Worm (Caenorhabditis elegans): ENCODE results near the gene snf-7.

DNA sequence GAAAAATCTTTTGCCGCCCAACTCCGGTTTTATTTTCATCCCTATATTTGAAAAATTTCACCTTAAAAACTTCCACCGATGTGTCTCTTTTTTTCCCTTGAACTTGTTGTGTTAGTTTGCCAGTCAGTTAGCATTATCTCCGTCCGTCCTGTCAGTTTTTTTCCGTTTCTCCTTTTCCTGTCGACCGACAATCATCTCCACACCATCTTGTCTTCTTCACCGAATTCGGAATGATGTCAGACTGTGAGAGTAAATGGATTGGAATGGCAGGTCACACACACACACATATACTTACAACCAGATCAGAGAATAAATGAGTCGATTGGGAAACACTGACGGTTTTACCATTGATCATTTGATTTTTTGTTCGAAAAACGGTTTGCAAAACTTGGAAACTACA, 6.7 kb downstream of the snf-7 start:
- TF ChIP-seq nhr-237 (tag; optimal IDR thresholded peaks at IDR 0.05), result no peak
- no peak for TF ChIP-seq nhr-12 (tag; optimal IDR thresholded peaks at IDR 0.05)
- no peak for TF ChIP-seq mep-1 (tag; optimal IDR thresholded peaks at IDR 0.05)
- TF ChIP-seq elt-1 (tag; optimal IDR thresholded peaks at IDR 0.05; ENCODE audit: borderline replicate concordance, insufficient read depth), result no peak
- TF ChIP-seq lin-13 (tag; optimal IDR thresholded peaks at IDR 0.05), result no peak
- TF ChIP-seq nhr-28 (tag; optimal IDR thresholded peaks at IDR 0.05), result no peak
- no peak for TF ChIP-seq blmp-1 (tag; optimal IDR thresholded peaks at IDR 0.05)
- no peak for TF ChIP-seq nhr-76 (tag; optimal IDR thresholded peaks at IDR 0.05)
- no peak for TF ChIP-seq ztf-11 (tag; optimal IDR thresholded peaks at IDR 0.05)

All from whole organism, mixed stage, embryonic.